Fruit fly (Drosophila melanogaster) S2 (cell line): ENCODE data around the gene CG4045.

Experiments used
- CG8478 ChIP-seq: fragments of >200 bp; optimal IDR thresholded peaks from 2 replicates; lab custom pipeline; 2018
- CTCF ChIP-seq, 2 experiments: fragments of >200 bp; optimal IDR thresholded peaks; 2 replicates each; lab custom pipeline; 2018

dm6 chrX:2076412-2077357 lies 985 bp upstream of the CG4045 start, which contains the start of gene CG4025:
- TF ChIP-seq CTCF (optimal IDR thresholded peaks at IDR 0.05; lab: Kevin White, UChicago) (no peak), CG8478 (lab: Kevin White, UChicago) (no peak)
